Fruit fly (Drosophila melanogaster): ENCODE data around the gene CG2444.

CG2444 gene

dm6 chrX:11709799-11710720 lies 5.0 kb upstream of the CG2444 start, which contains the start of gene FucT6:
FucT6 (minus strand) TSS chrX:11709951.
- TF ChIP-seq dl (GFP tag; optimal IDR thresholded peaks at IDR 0.05; ENCODE audit: insufficient read depth in 1 of 2, partially characterized antibody in 2 of 2), result no peak
- peak; percentile 14 for TF ChIP-seq rgr (GFP tag; optimal IDR thresholded peaks at IDR 0.05)
- no peak for TF ChIP-seq Rel (GFP tag; optimal IDR thresholded peaks at IDR 0.05)
- TF ChIP-seq Rel (tag; optimal IDR thresholded peaks at IDR 0.05), result peak; percentile 98
- TF ChIP-seq dmrt93B (GFP tag; optimal IDR thresholded peaks at IDR 0.05), result no peak
- no peak for TF ChIP-seq Hnf4 (GFP tag; optimal IDR thresholded peaks at IDR 0.05)
- peak; percentile 17 for TF ChIP-seq Sp1 (GFP tag; optimal IDR thresholded peaks at IDR 0.05)
- peak; percentile 39 for TF ChIP-seq jim (GFP tag; optimal IDR thresholded peaks at IDR 0.05)
- TF ChIP-seq foxo (GFP tag; optimal IDR thresholded peaks at IDR 0.05), result peak in 1 of 2 experiments; percentile 4
- TF ChIP-seq Jra (GFP tag; optimal IDR thresholded peaks at IDR 0.05), result peak; percentile 39
- no peak for TF ChIP-seq fru (GFP tag; optimal IDR thresholded peaks at IDR 0.05)
- peak; percentile 24 for TF ChIP-seq h (GFP tag; optimal IDR thresholded peaks at IDR 0.05)
- peak; percentile 4 for TF ChIP-seq psq (GFP tag; optimal IDR thresholded peaks at IDR 0.05)
- TF ChIP-seq brk (GFP tag; optimal IDR thresholded peaks at IDR 0.05), result no peak
- no peak for TF ChIP-seq GATAd (GFP tag; optimal IDR thresholded peaks at IDR 0.05)

dm6 chrX:11700765-11701164 lies 4.3 kb downstream of the CG2444 start:
- TF ChIP-seq Sp1 (GFP tag; optimal IDR thresholded peaks at IDR 0.05) (no peak), ey (GFP tag; optimal IDR thresholded peaks at IDR 0.05) (no peak), Dfd (GFP tag; optimal IDR thresholded peaks at IDR 0.05) (peak; percentile 85), dl (GFP tag; optimal IDR thresholded peaks at IDR 0.05; ENCODE audit: insufficient read depth in 1 of 2, partially characterized antibody in 2 of 2) (no peak), woc (GFP tag; optimal IDR thresholded peaks at IDR 0.05) (no peak), Rel (GFP tag; optimal IDR thresholded peaks at IDR 0.05) (no peak), Rel (tag; optimal IDR thresholded peaks at IDR 0.05) (no peak), Myc (optimal IDR thresholded peaks at IDR 0.05) (no peak)

- TF ChIP-seq Hr78 (GFP tag; optimal IDR thresholded peaks at IDR 0.05) (no peak), dmrt93B (GFP tag; optimal IDR thresholded peaks at IDR 0.05) (no peak), foxo (GFP tag; optimal IDR thresholded peaks at IDR 0.05) (no peak), Hr83 (GFP tag; optimal IDR thresholded peaks at IDR 0.05; ENCODE audit: poor library complexity, severe bottlenecking) (no peak), ey (GFP tag; optimal IDR thresholded peaks at IDR 0.05) (no peak), CrebA (GFP tag; optimal IDR thresholded peaks at IDR 0.05; ENCODE audit: borderline replicate concordance) (no peak), usp (GFP tag; optimal IDR thresholded peaks at IDR 0.05) (no peak), Dfd (GFP tag; optimal IDR thresholded peaks at IDR 0.05) (no peak), fru (GFP tag; optimal IDR thresholded peaks at IDR 0.05) (no peak), CG32264 (GFP tag; optimal IDR thresholded peaks at IDR 0.05) (no peak), Dif (GFP tag; optimal IDR thresholded peaks at IDR 0.05; ENCODE audit: partially characterized antibody) (no peak)
Measured at dm6 chrX:11695883-11696211, 9.3 kb downstream of the CG2444 start.

dm6 chrX:11694959-11695882 lies 9.9 kb downstream of the CG2444 start, which contains the start of gene PhKgamma:
PhKgamma (plus strand) TSS chrX:11695137.
- TF ChIP-seq br (GFP tag; optimal IDR thresholded peaks at IDR 0.05) (no peak), Sp1 (GFP tag; optimal IDR thresholded peaks at IDR 0.05) (peak; percentile 21), GATAd (GFP tag; optimal IDR thresholded peaks at IDR 0.05) (no peak), dsf (GFP tag; optimal IDR thresholded peaks at IDR 0.05; ENCODE audit: borderline replicate concordance) (no peak), Dif (GFP tag; optimal IDR thresholded peaks at IDR 0.05; ENCODE audit: partially characterized antibody) (no peak), rgr (GFP tag; optimal IDR thresholded peaks at IDR 0.05) (peak; percentile 46), sage (GFP tag; optimal IDR thresholded peaks at IDR 0.05) (no peak), CG9705 (GFP tag; optimal IDR thresholded peaks at IDR 0.05) (no peak), pan (optimal IDR thresholded peaks at IDR 0.05) (no peak), dmrt93B (GFP tag; optimal IDR thresholded peaks at IDR 0.05) (no peak), Hr78 (GFP tag; optimal IDR thresholded peaks at IDR 0.05) (no peak), CrebA (GFP tag; optimal IDR thresholded peaks at IDR 0.05; ENCODE audit: borderline replicate concordance) (no peak), lola (GFP tag; optimal IDR thresholded peaks at IDR 0.05) (no peak), h (GFP tag; optimal IDR thresholded peaks at IDR 0.05) (peak; percentile 35), Hr83 (GFP tag; optimal IDR thresholded peaks at IDR 0.05; ENCODE audit: poor library complexity, severe bottlenecking) (peak; percentile 52), Jra (GFP tag; optimal IDR thresholded peaks at IDR 0.05) (no peak), Rel (GFP tag; optimal IDR thresholded peaks at IDR 0.05) (no peak), Rel (tag; optimal IDR thresholded peaks at IDR 0.05) (peak; percentile 44), foxo (GFP tag; optimal IDR thresholded peaks at IDR 0.05) (peak in 1 of 2 experiments; percentile 44), Mio (GFP tag; optimal IDR thresholded peaks at IDR 0.05) (no peak), Abd-B (GFP tag; optimal IDR thresholded peaks at IDR 0.05) (no peak), N (GFP tag; optimal IDR thresholded peaks at IDR 0.05) (peak; percentile 19), usp (GFP tag; optimal IDR thresholded peaks at IDR 0.05) (no peak), Myc (optimal IDR thresholded peaks at IDR 0.05) (peak; percentile 16), OdsH (GFP tag; optimal IDR thresholded peaks at IDR 0.05) (peak; percentile 25), jim (GFP tag; optimal IDR thresholded peaks at IDR 0.05) (no peak), tai (GFP tag; optimal IDR thresholded peaks at IDR 0.05) (no peak), psq (GFP tag; optimal IDR thresholded peaks at IDR 0.05) (peak; percentile 61), Vsx2 (GFP tag; optimal IDR thresholded peaks at IDR 0.05; ENCODE audit: partially characterized antibody) (no peak), Hnf4 (GFP tag; optimal IDR thresholded peaks at IDR 0.05) (no peak)

All from whole organism, wandering third instar larva.